Fruit fly (Drosophila melanogaster): ENCODE data around the gene CG42588.

CG42588 gene

dm6 chr3L:12789875-12790373, 24.1 kb upstream of the CG42588 start, which contains the start of gene CG42709 (continued):
- peak; percentile 68 to 87 for TF ChIP-seq Trl (optimal IDR thresholded peaks at IDR 0.05)
- TF ChIP-seq Trl (GFP tag; optimal IDR thresholded peaks at IDR 0.05): no peak
- no peak for TF ChIP-seq yki (optimal IDR thresholded peaks at IDR 0.05)
- no peak for TF ChIP-seq unpg (GFP tag; optimal IDR thresholded peaks at IDR 0.05)
- TF ChIP-seq CG14441 (GFP tag; IDR thresholded peaks at IDR 0.05): 0 out of 2 replicates have a peak, but pooled peaks have one; percentile 14
- TF ChIP-seq CG17385 (GFP tag; optimal IDR thresholded peaks at IDR 0.05): no peak
- TF ChIP-seq sna (GFP tag; IDR thresholded peaks at IDR 0.05; ENCODE audit: partially characterized antibody): no peak
- peak in 1 of 2 experiments; percentile 31 for TF ChIP-seq Hr78 (GFP tag; optimal IDR thresholded peaks at IDR 0.05)
- no peak for TF ChIP-seq CG16779 (GFP tag; IDR thresholded peaks at IDR 0.05)
- TF ChIP-seq Jarid2 (GFP tag; optimal IDR thresholded peaks at IDR 0.05): peak; percentile 67
- TF ChIP-seq CG4328 (GFP tag; optimal IDR thresholded peaks at IDR 0.05): no peak
- TF ChIP-seq sd (tag; optimal IDR thresholded peaks at IDR 0.05): no peak
- TF ChIP-seq CG15269 (tag; optimal IDR thresholded peaks at IDR 0.05): no peak
- no peak for TF ChIP-seq hkb (optimal IDR thresholded peaks at IDR 0.05)
- TF ChIP-seq hkb (GFP tag; IDR thresholded peaks at IDR 0.05): no peak
- TF ChIP-seq CG12299 (tag; optimal IDR thresholded peaks at IDR 0.05): no peak
- TF ChIP-seq Mes4 (GFP tag; optimal IDR thresholded peaks at IDR 0.05): no peak

dm6 chr3L:12790783-12791678, 23.0 kb upstream of the CG42588 start:
- TF ChIP-seq al (GFP tag; IDR thresholded peaks at IDR 0.05) (no peak), Med (GFP tag) (peak; percentile 78), Trl (optimal IDR thresholded peaks at IDR 0.05) (peak; percentile 68 to 93), Trl (GFP tag; optimal IDR thresholded peaks at IDR 0.05) (no peak), Atf6 (GFP tag; IDR thresholded peaks at IDR 0.05) (no peak), Dll (GFP tag; IDR thresholded peaks at IDR 0.05; ENCODE audit: partially characterized antibody) (no peak), CG18262 (tag; optimal IDR thresholded peaks at IDR 0.05) (no peak), seq (GFP tag; IDR thresholded peaks at IDR 0.05) (0 out of 2 replicates have a peak, but pooled peaks have one; percentile 31), exex (tag; optimal IDR thresholded peaks at IDR 0.05) (peak; percentile 95), mirr (GFP tag; optimal IDR thresholded peaks at IDR 0.05) (peak; percentile 49), CG3163 (GFP tag; optimal IDR thresholded peaks at IDR 0.05) (peak; percentile 78), Pdp1 (GFP tag; optimal IDR thresholded peaks at IDR 0.05) (peak in 1 of 2 experiments; percentile 48), CG11696 (GFP tag; IDR thresholded peaks at IDR 0.05) (0 out of 2 replicates have a peak, but pooled peaks have one; percentile 6), sens-2 (GFP tag; IDR thresholded peaks at IDR 0.05) (no peak), nom (GFP tag; optimal IDR thresholded peaks at IDR 0.05) (peak; percentile 28)

- TF ChIP-seq CG12744 (GFP tag; optimal IDR thresholded peaks at IDR 0.05): no peak
- TF ChIP-seq CG7372 (GFP tag; IDR thresholded peaks at IDR 0.05): no peak
- no peak for TF ChIP-seq Trl (optimal IDR thresholded peaks at IDR 0.05)
- no peak for TF ChIP-seq Trl (GFP tag; optimal IDR thresholded peaks at IDR 0.05)
- TF ChIP-seq CG3995 (GFP tag; optimal IDR thresholded peaks at IDR 0.05): peak; percentile 73
- TF ChIP-seq CG2120 (GFP tag; optimal IDR thresholded peaks at IDR 0.05): no peak
- TF ChIP-seq ranshi (GFP tag; IDR thresholded peaks at IDR 0.05): no peak
- peak; percentile 43 for TF ChIP-seq sug (tag; optimal IDR thresholded peaks at IDR 0.05)
- peak; percentile 2 for TF ChIP-seq B-H2 (GFP tag; optimal IDR thresholded peaks at IDR 0.05)
- TF ChIP-seq Med (GFP tag): peak; percentile 68
- TF ChIP-seq CG16815 (GFP tag; optimal IDR thresholded peaks at IDR 0.05): no peak
- TF ChIP-seq sd (tag; optimal IDR thresholded peaks at IDR 0.05): peak; percentile 34
- TF ChIP-seq slbo (GFP tag; IDR thresholded peaks at IDR 0.05): no peak
- TF ChIP-seq CG30431 (GFP tag; optimal IDR thresholded peaks at IDR 0.05): no peak
- no peak for TF ChIP-seq fru (optimal IDR thresholded peaks at IDR 0.05)
- no peak for TF ChIP-seq Bdp1 (GFP tag; optimal IDR thresholded peaks at IDR 0.05)
- peak; percentile 16 for TF ChIP-seq sens (GFP tag)
- TF ChIP-seq vvl (GFP tag; IDR thresholded peaks at IDR 0.05): no peak
- TF ChIP-seq cato (GFP tag; optimal IDR thresholded peaks at IDR 0.05; ENCODE audit: borderline replicate concordance): no peak
- no peak for TF ChIP-seq Sry-β (GFP tag; optimal IDR thresholded peaks at IDR 0.05)
- no peak for TF ChIP-seq psq (GFP tag; optimal IDR thresholded peaks at IDR 0.05)
Measured at dm6 chr3L:12791679-12792229, 22.3 kb upstream of the CG42588 start.
